Worm (Caenorhabditis elegans) whole organism, midembryonic: ENCODE results near the gene C01G12.9.

Experiments
- cog-1 ChIP-seq: sonication (generic microtip); optimal IDR thresholded peaks from 2 replicates; lab custom pipeline; 2016; ENCODE audit warnings: missing genetic modification characterization, missing compliant biosample characterization
- flt-1 ChIP-seq: fragments of 200-800 bp; sonication (Bioruptor generic); IDR thresholded peaks from 2 replicates; pipeline ENCODE4 v1.3.6; 2022; ENCODE audit warnings: missing genetic modification characterization, missing compliant biosample characterization
- tab-1 ChIP-seq: fragments of 200-800 bp; sonication (Bioruptor generic); IDR thresholded peaks from 2 replicates; pipeline ENCODE4 v1.3.6; 2022; ENCODE audit warnings: missing genetic modification characterization, missing compliant biosample characterization
- ztf-29 ChIP-seq: fragments of 200-800 bp; sonication (Bioruptor generic); IDR thresholded peaks from 2 replicates; pipeline ENCODE4 v1.3.6; 2022; ENCODE audit warnings: missing genetic modification reagents, missing genetic modification characterization, missing compliant biosample characterization

DNA sequence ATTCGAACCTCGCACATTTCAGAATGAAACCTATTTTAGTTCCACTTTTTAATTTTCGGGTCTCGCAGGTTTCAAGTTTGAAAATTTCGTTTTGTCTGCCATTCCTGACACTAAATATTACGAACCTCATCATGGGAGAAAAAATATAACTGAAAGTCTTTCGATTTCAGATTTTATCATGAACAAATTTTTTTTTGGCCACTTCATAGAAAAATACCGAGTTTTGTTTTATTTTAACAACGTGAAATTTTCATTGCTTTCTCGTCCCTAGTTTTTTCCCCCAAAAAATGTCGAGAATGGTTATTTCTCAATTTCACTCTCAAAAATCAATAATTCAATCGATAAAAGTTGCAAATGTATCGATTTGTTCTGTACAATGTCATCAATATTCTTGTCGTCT, at the start of gene C01G12.9:
- TF ChIP-seq cog-1 (tag; lab: Kevin White, UChicago), result no peak
- no peak for TF ChIP-seq flt-1
- TF ChIP-seq tab-1 (GFP tag; lab: Robert Waterston, UW), result no peak
- no peak for TF ChIP-seq ztf-29
